Worm (Caenorhabditis elegans) whole organism, young adult: ENCODE data around the gene M01G5.1.

Experiments used
- B0261.1 ChIP-seq: sonication (generic microtip); optimal IDR thresholded peaks from 2 replicates; lab custom pipeline; 2016; ENCODE audit warnings: mild to moderate bottlenecking, missing genetic modification characterization, moderate library complexity, missing compliant biosample characterization
- D2030.7 ChIP-seq: fragments of 200-800 bp; sonication (Bioruptor generic); IDR thresholded peaks from 2 replicates; pipeline ENCODE4 v1.3.6; 2022; ENCODE audit warnings: missing genetic modification reagents, missing genetic modification characterization, missing compliant biosample characterization
- F23B12.7 ChIP-seq: sonication (generic microtip); optimal IDR thresholded peaks from 2 replicates; lab custom pipeline; 2017; ENCODE audit warnings: missing genetic modification characterization, mild to moderate bottlenecking, missing compliant biosample characterization, antibody characterized with exemption, moderate library complexity; ENCODE audit not compliant: insufficient read depth
- F39B2.1 ChIP-seq: fragments of 200-800 bp; sonication (Bioruptor generic); IDR thresholded peaks from 2 replicates; pipeline ENCODE4 v1.3.6; 2022; ENCODE audit warnings: missing genetic modification reagents, missing genetic modification characterization, missing compliant biosample characterization
- F57A8.1 ChIP-seq: fragments of 200-800 bp; sonication (Bioruptor generic); optimal IDR thresholded peaks from 2 replicates; lab custom pipeline; 2018; ENCODE audit warnings: mild to moderate bottlenecking, missing genetic modification characterization, moderate library complexity, missing compliant biosample characterization
- F57C9.4 ChIP-seq: sonication (generic microtip); optimal IDR thresholded peaks from 2 replicates; lab custom pipeline; 2017; ENCODE audit warnings: mild to moderate bottlenecking, missing genetic modification characterization, missing compliant biosample characterization
- K12H6.12 ChIP-seq: fragments of 200-800 bp; sonication (Bioruptor generic); optimal IDR thresholded peaks from 2 replicates; lab custom pipeline; 2018; ENCODE audit warnings: mild to moderate bottlenecking, missing genetic modification characterization, missing compliant biosample characterization
- Y53G8AR.9 ChIP-seq: fragments of 200-800 bp; sonication (Bioruptor generic); conservative IDR thresholded peaks from 2 replicates; pipeline ENCODE4 v1.3.6; 2022; ENCODE audit warnings: missing genetic modification reagents, missing genetic modification characterization, missing compliant biosample characterization
- Y95B8A.8 ChIP-seq: fragments of 200-800 bp; sonication (Bioruptor generic); IDR thresholded peaks from 2 replicates; pipeline ENCODE4 v1.3.6; 2022; ENCODE audit warnings: missing genetic modification reagents, missing genetic modification characterization, missing compliant biosample characterization
- akir-1 ChIP-seq: fragments of 200-800 bp; sonication (Bioruptor generic); optimal IDR thresholded peaks from 2 replicates; lab custom pipeline; 2018; ENCODE audit warnings: mild to moderate bottlenecking, missing genetic modification characterization, moderate library complexity, missing compliant biosample characterization
- attf-6 ChIP-seq: fragments of 200-800 bp; sonication (Bioruptor generic); IDR thresholded peaks from 2 replicates; pipeline ENCODE4 v1.3.6; 2022; ENCODE audit warnings: missing genetic modification reagents, missing genetic modification characterization, missing compliant biosample characterization
- ccch-3 ChIP-seq: fragments of 200-800 bp; sonication (Bioruptor generic); optimal IDR thresholded peaks from 2 replicates; lab custom pipeline; 2018; ENCODE audit warnings: mild to moderate bottlenecking, missing genetic modification characterization, missing compliant biosample characterization
- cebp-1 ChIP-seq, 2 experiments: fragments of 200-800 bp in 1 of 2; sonication (Bioruptor generic) in 1 of 2; sonication (generic microtip) in 1 of 2; IDR thresholded peaks in 1 of 2; optimal IDR thresholded peaks in 1 of 2; 2 replicates each; pipeline versions ENCODE4 v1.3.6 to Lab custom; 2017 to 2022; ENCODE audit warnings: missing compliant biosample characterization in 2 of 2, missing genetic modification characterization in 2 of 2, mild to moderate bottlenecking in 1 of 2, missing genetic modification reagents in 1 of 2, moderate library complexity in 1 of 2
- ceh-27 ChIP-seq: fragments of 200-800 bp; sonication (Bioruptor generic); optimal IDR thresholded peaks from 2 replicates; lab custom pipeline; 2018; ENCODE audit warnings: mild to moderate bottlenecking, missing genetic modification characterization, moderate library complexity, missing compliant biosample characterization
- ceh-58 ChIP-seq: fragments of 200-800 bp; sonication (Bioruptor generic); IDR thresholded peaks from 2 replicates; pipeline ENCODE4 v1.3.6; 2022; ENCODE audit warnings: missing genetic modification characterization, missing compliant biosample characterization
- chd-7 ChIP-seq: sonication (generic microtip); optimal IDR thresholded peaks from 2 replicates; lab custom pipeline; 2016; ENCODE audit warnings: mild to moderate bottlenecking, missing genetic modification characterization, moderate library complexity, missing compliant biosample characterization
- efl-1 ChIP-seq: fragments of 150-350 bp; optimal IDR thresholded peaks from 2 replicates; lab custom pipeline; 2014; ENCODE audit warnings: missing biosample characterization, missing genetic modification reagents, missing genetic modification characterization
- egl-18 ChIP-seq: fragments of 200-800 bp; sonication (Bioruptor generic); IDR thresholded peaks from 2 replicates; pipeline ENCODE4 v1.3.6; 2022; ENCODE audit warnings: missing genetic modification reagents, missing genetic modification characterization, missing compliant biosample characterization
- hlh-26 ChIP-seq: fragments of 200-800 bp; sonication (Bioruptor generic); conservative IDR thresholded peaks from 2 replicates; pipeline ENCODE4 v1.3.6; 2022; ENCODE audit warnings: missing genetic modification reagents, missing genetic modification characterization, missing compliant biosample characterization
- hsf-1 ChIP-seq: fragments of 200-800 bp; sonication (Bioruptor generic); IDR thresholded peaks from 2 replicates; pipeline ENCODE4 v1.3.6; 2022; ENCODE audit warnings: missing genetic modification reagents, missing genetic modification characterization, missing compliant biosample characterization
- lin-26 ChIP-seq: fragments of 200-800 bp; sonication (Bioruptor generic); IDR thresholded peaks from 2 replicates; pipeline ENCODE4 v1.3.6; 2022; ENCODE audit warnings: missing genetic modification reagents, missing genetic modification characterization, missing compliant biosample characterization
- lin-35 ChIP-seq, 3 experiments: fragments of 150-350 bp in 2 of 3; sonication (generic microtip) in 1 of 3; optimal IDR thresholded peaks; 2 replicates each; lab custom pipeline; 2014 to 2018; ENCODE audit warnings: missing biosample characterization in 3 of 3, missing genetic modification characterization in 3 of 3, missing genetic modification reagents in 3 of 3
- lsy-27 ChIP-seq: sonication (generic microtip); optimal IDR thresholded peaks from 2 replicates; lab custom pipeline; 2017; ENCODE audit warnings: missing genetic modification characterization, mild to moderate bottlenecking, missing compliant biosample characterization, antibody characterized with exemption, missing genotype, borderline replicate concordance; ENCODE audit not compliant: insufficient read depth
- madf-10 ChIP-seq: sonication (generic microtip); optimal IDR thresholded peaks from 2 replicates; lab custom pipeline; 2016; ENCODE audit warnings: mild to moderate bottlenecking, missing genetic modification characterization, missing compliant biosample characterization
- madf-8 ChIP-seq: fragments of 200-800 bp; sonication (Bioruptor generic); conservative IDR thresholded peaks from 2 replicates; pipeline ENCODE4 v1.3.6; 2022; ENCODE audit warnings: missing genetic modification reagents, missing genetic modification characterization, missing compliant biosample characterization
- mcd-1 ChIP-seq: fragments of 200-800 bp; sonication (Bioruptor generic); IDR thresholded peaks from 2 replicates; pipeline ENCODE4 v1.3.6; 2022; ENCODE audit warnings: missing genetic modification reagents, missing genetic modification characterization, missing compliant biosample characterization
- mel-28 ChIP-seq: sonication (generic microtip); optimal IDR thresholded peaks from 2 replicates; lab custom pipeline; 2016; ENCODE audit warnings: borderline replicate concordance, mild to moderate bottlenecking, missing genetic modification characterization, missing compliant biosample characterization
- mxl-1 ChIP-seq: sonication (generic microtip); optimal IDR thresholded peaks from 2 replicates; lab custom pipeline; 2016; ENCODE audit warnings: missing genetic modification characterization, missing compliant biosample characterization
- nfya-1 ChIP-seq: sonication (generic microtip); optimal IDR thresholded peaks from 2 replicates; lab custom pipeline; 2017; ENCODE audit warnings: antibody characterized with exemption, missing compliant biosample characterization, missing genetic modification characterization, borderline replicate concordance; ENCODE audit not compliant: insufficient read depth
- nhr-120 ChIP-seq: fragments of 200-800 bp; sonication (Bioruptor generic); IDR thresholded peaks from 2 replicates; pipeline ENCODE4 v1.3.6; 2022; ENCODE audit warnings: missing genetic modification characterization, missing compliant biosample characterization
- nhr-179 ChIP-seq: sonication (generic microtip); optimal IDR thresholded peaks from 2 replicates; lab custom pipeline; 2016; ENCODE audit warnings: mild to moderate bottlenecking, missing genetic modification characterization, missing compliant biosample characterization
- nhr-80 ChIP-seq: sonication (generic microtip); optimal IDR thresholded peaks from 2 replicates; lab custom pipeline; 2016; ENCODE audit warnings: missing genetic modification characterization, missing compliant biosample characterization
- pha-4 ChIP-seq: fragments of 150-350 bp; sonication (generic microtip); optimal IDR thresholded peaks from 2 replicates; lab custom pipeline; 2014; ENCODE audit warnings: missing biosample characterization, missing genetic modification reagents, missing genetic modification characterization
- rcor-1 ChIP-seq: fragments of 200-800 bp; sonication (Bioruptor generic); IDR thresholded peaks from 2 replicates; pipeline ENCODE4 v1.3.6; 2022; ENCODE audit warnings: missing genetic modification reagents, missing genetic modification characterization, missing compliant biosample characterization
- rec-8 ChIP-seq, 2 experiments: sonication (generic microtip); optimal IDR thresholded peaks; 2 replicates each; lab custom pipeline; 2016; ENCODE audit warnings: mild to moderate bottlenecking in 2 of 2, missing genetic modification characterization in 2 of 2, missing genetic modification reagents in 2 of 2, missing genotype in 2 of 2, missing biosample characterization in 1 of 2, missing compliant biosample characterization in 1 of 2, moderate library complexity in 1 of 2
- rpc-1 ChIP-seq, 2 experiments: fragments of 150-350 bp in 1 of 2; sonication (generic microtip) in 1 of 2; optimal IDR thresholded peaks; 2 replicates each; lab custom pipeline; 2014 to 2018; ENCODE audit warnings: missing biosample characterization in 1 of 2, missing genetic modification characterization in 1 of 2, missing genetic modification reagents in 1 of 2, missing genotype in 1 of 2
- sdz-38 ChIP-seq: sonication (generic microtip); optimal IDR thresholded peaks from 2 replicates; lab custom pipeline; 2016; ENCODE audit warnings: missing genotype, missing genetic modification characterization, missing compliant biosample characterization
- snpc-4 ChIP-seq, 5 experiments: fragments of 150-350 bp in 1 of 5; sonication (generic microtip) in 4 of 5; optimal IDR thresholded peaks; 2 replicates each; lab custom pipeline; 2014 to 2018; ENCODE audit warnings: missing genetic modification characterization in 5 of 5, missing biosample characterization in 3 of 5, antibody characterized with exemption in 2 of 5, mild to moderate bottlenecking in 2 of 5, missing compliant biosample characterization in 2 of 5, missing genotype in 2 of 5, moderate library complexity in 2 of 5, missing genetic modification reagents in 1 of 5
- somi-1 ChIP-seq: fragments of 200-800 bp; sonication (Bioruptor generic); optimal IDR thresholded peaks from 2 replicates; lab custom pipeline; 2018; ENCODE audit warnings: mild to moderate bottlenecking, missing genetic modification characterization, missing compliant biosample characterization
- sptf-2 ChIP-seq: fragments of 200-800 bp; sonication (Bioruptor generic); optimal IDR thresholded peaks from 2 replicates; lab custom pipeline; 2018; ENCODE audit warnings: mild to moderate bottlenecking, missing genetic modification characterization, missing compliant biosample characterization
- tbx-9 ChIP-seq: sonication (generic microtip); optimal IDR thresholded peaks from 2 replicates; lab custom pipeline; 2016; ENCODE audit warnings: borderline replicate concordance, missing genetic modification characterization, inconsistent platforms, missing compliant biosample characterization
- unc-62 ChIP-seq: fragments of 150-350 bp; optimal IDR thresholded peaks from 2 replicates; lab custom pipeline; 2014; ENCODE audit warnings: missing biosample characterization, missing genetic modification reagents, missing genetic modification characterization
- zfh-2 ChIP-seq: fragments of 200-800 bp; sonication (Bioruptor generic); conservative IDR thresholded peaks from 2 replicates; pipeline ENCODE4 v1.3.6; 2022; ENCODE audit warnings: missing genetic modification reagents, missing genetic modification characterization, missing compliant biosample characterization
- ztf-28 ChIP-seq: fragments of 200-800 bp; sonication (Bioruptor generic); IDR thresholded peaks from 2 replicates; pipeline ENCODE4 v1.3.6; 2022; ENCODE audit warnings: missing genetic modification reagents, missing genetic modification characterization, missing compliant biosample characterization
- ztf-3 ChIP-seq: fragments of 200-800 bp; sonication (Bioruptor generic); optimal IDR thresholded peaks from 2 replicates; lab custom pipeline; 2018; ENCODE audit warnings: mild to moderate bottlenecking, missing genetic modification characterization, missing compliant biosample characterization
- ztf-6 ChIP-seq: fragments of 200-800 bp; sonication (Bioruptor generic); IDR thresholded peaks from 2 replicates; pipeline ENCODE4 v1.3.6; 2022; ENCODE audit warnings: missing genetic modification reagents, missing genetic modification characterization, missing compliant biosample characterization

The M01G5.1 gene

ce11 chrIII:1495863-1496445 is at the start of gene M01G5.1, which contains the start of gene ave-1 (continued):
- no peak for TF ChIP-seq snpc-4 (GFP tag; optimal IDR thresholded peaks at IDR 0.05; lab: Kevin White, UChicago)
- peak in 1 of 4 experiments; percentile 2 for TF ChIP-seq snpc-4 (tag; optimal IDR thresholded peaks at IDR 0.05; lab: Kevin White, UChicago)
- TF ChIP-seq egl-18 (GFP tag; lab: Robert Waterston, UW) = no peak
- TF ChIP-seq ceh-27 (GFP tag; lab: Kevin White, UChicago) = no peak
- no peak for TF ChIP-seq ceh-58 (GFP tag; lab: Robert Waterston, UW)
- TF ChIP-seq madf-8 (GFP tag; lab: Robert Waterston, UW) = 0 out of 2 replicates have a peak, but pooled peaks have one; percentile 4
- no peak for TF ChIP-seq rcor-1 (GFP tag; lab: Robert Waterston, UW)
- peak; percentile 91 for TF ChIP-seq mcd-1 (GFP tag; lab: Robert Waterston, UW)
- no peak for TF ChIP-seq hsf-1 (GFP tag; lab: Robert Waterston, UW)
- TF ChIP-seq akir-1 (GFP tag; lab: Kevin White, UChicago) = no peak
- 0 out of 2 replicates have a peak, but pooled peaks have one; percentile 19 for TF ChIP-seq Y95B8A.8
- no peak for TF ChIP-seq Y53G8AR.9 (GFP tag; lab: Robert Waterston, UW)
- TF ChIP-seq F57C9.4 = no peak
- TF ChIP-seq pha-4 = no peak
- no peak for TF ChIP-seq ccch-3 (GFP tag; lab: Kevin White, UChicago)
- no peak for TF ChIP-seq nhr-80 (tag; lab: Kevin White, UChicago)
- no peak for TF ChIP-seq sptf-2
- no peak for TF ChIP-seq nhr-120 (GFP tag; lab: Robert Waterston, UW)
- no peak for TF ChIP-seq F57A8.1 (GFP tag; lab: Kevin White, UChicago)
- TF ChIP-seq D2030.7 (GFP tag; lab: Robert Waterston, UW) = peak; percentile 49
- TF ChIP-seq K12H6.12 = no peak
- no peak for TF ChIP-seq attf-6 (GFP tag; lab: Robert Waterston, UW)
- no peak for TF ChIP-seq lsy-27 (tag; lab: Kevin White, UChicago)
- TF ChIP-seq F23B12.7 (tag; lab: Kevin White, UChicago) = peak; percentile 42
- TF ChIP-seq madf-10 = no peak
- no peak for TF ChIP-seq zfh-2
- no peak for TF ChIP-seq mel-28 (tag; lab: Kevin White, UChicago)
- TF ChIP-seq cebp-1 (GFP tag; IDR thresholded peaks at IDR 0.05; lab: Robert Waterston, UW) = no peak
- TF ChIP-seq cebp-1 (tag; optimal IDR thresholded peaks at IDR 0.05; lab: Kevin White, UChicago) = peak; percentile 54
- no peak for TF ChIP-seq somi-1 (GFP tag; lab: Kevin White, UChicago)
- no peak for TF ChIP-seq nhr-179 (tag; lab: Kevin White, UChicago)
- no peak for TF ChIP-seq tbx-9 (tag; lab: Kevin White, UChicago)
- TF ChIP-seq chd-7 (tag; lab: Kevin White, UChicago) = no peak
- TF ChIP-seq sdz-38 (tag; lab: Kevin White, UChicago) = no peak
- TF ChIP-seq rec-8 (tag; optimal IDR thresholded peaks at IDR 0.05; lab: Kevin White, UChicago) = no peak
- no peak for TF ChIP-seq mxl-1 (tag; lab: Kevin White, UChicago)
- TF ChIP-seq ztf-3 = no peak
- no peak for TF ChIP-seq B0261.1 (tag; lab: Kevin White, UChicago)
- TF ChIP-seq ztf-28 (GFP tag; lab: Robert Waterston, UW) = no peak
- no peak for TF ChIP-seq nfya-1 (tag; lab: Kevin White, UChicago)
- TF ChIP-seq ztf-6 (GFP tag; lab: Robert Waterston, UW) = no peak
- no peak for TF ChIP-seq rpc-1 (optimal IDR thresholded peaks at IDR 0.05; lab: Kevin White, UChicago)
- no peak for TF ChIP-seq rpc-1 (tag; optimal IDR thresholded peaks at IDR 0.05; lab: Kevin White, UChicago)
- no peak for TF ChIP-seq hlh-26 (GFP tag; lab: Robert Waterston, UW)
- TF ChIP-seq lin-35 (GFP tag; optimal IDR thresholded peaks at IDR 0.05; lab: Kevin White, UChicago) = no peak
- TF ChIP-seq unc-62 = no peak
- peak; percentile 16 for TF ChIP-seq efl-1 (GFP tag; lab: Kevin White, UChicago)
- no peak for TF ChIP-seq F39B2.1 (GFP tag; lab: Robert Waterston, UW)
- no peak for TF ChIP-seq lin-26 (GFP tag; lab: Robert Waterston, UW)
